Worm (Caenorhabditis elegans): Measurements from ENCODE around the gene B0252.11.
"Not testable (repeated sequence)": the region's sequence is repeated elsewhere in the genome, so short reads cannot be mapped to it uniquely, and the experiment has no call there.

ce11 chrII:6907657-6908056 lies 10.0 kb downstream of the B0252.11 start, which contains the start of gene B0252.3:
- TF ChIP-seq skn-1 (tag; optimal IDR thresholded peaks at IDR 0.05); ztf-1 (GFP tag; conservative IDR thresholded peaks at IDR 0.05); lin-11 (tag; optimal IDR thresholded peaks at IDR 0.05); R02D3.7 (tag; optimal IDR thresholded peaks at IDR 0.05); gmeb-1 (tag; optimal IDR thresholded peaks at IDR 0.05); aly-2 (tag; optimal IDR thresholded peaks at IDR 0.05); ama-1 (optimal IDR thresholded peaks at IDR 0.05); elt-3 (tag; optimal IDR thresholded peaks at IDR 0.05); snpc-4 (tag; optimal IDR thresholded peaks at IDR 0.05); nhr-237 (tag; optimal IDR thresholded peaks at IDR 0.05): not testable (repeated sequence)

All from whole organism, L2 larva.